Fruit fly (Drosophila melanogaster): ENCODE measurements around the gene CG9588.

DNA sequence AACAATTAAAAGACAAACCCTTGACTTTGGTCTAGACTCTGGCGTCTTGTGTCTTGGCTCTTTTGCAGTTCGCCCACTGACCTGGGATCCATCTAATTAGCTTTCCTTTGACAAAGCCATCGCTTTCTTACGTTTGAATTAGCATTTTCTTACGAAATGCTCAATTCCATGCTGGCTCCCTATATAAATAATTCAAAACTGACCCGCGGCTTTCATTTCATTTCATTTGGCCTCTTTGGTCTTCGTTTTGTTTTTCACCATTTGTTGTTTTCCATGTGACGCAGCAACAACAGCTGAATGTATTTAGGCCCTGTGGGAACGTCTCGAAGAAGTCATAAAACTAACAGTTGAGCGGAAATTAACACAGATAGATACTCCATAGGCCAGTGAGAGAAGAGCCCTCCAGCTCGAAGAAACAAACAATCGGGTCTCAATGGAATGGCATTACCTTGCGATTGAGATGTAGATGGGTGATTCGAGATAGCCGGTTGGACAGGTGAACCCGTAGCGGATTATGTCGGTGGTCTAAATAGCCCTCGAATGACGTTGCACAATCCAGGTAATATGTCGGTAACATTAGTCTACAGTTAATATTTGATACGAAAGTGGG lies 47.7 kb upstream of the CG9588 start:
- TF ChIP-seq pan (optimal IDR thresholded peaks at IDR 0.05) = no peak
- TF ChIP-seq usp (GFP tag; optimal IDR thresholded peaks at IDR 0.05) = no peak
- no peak for TF ChIP-seq psq (optimal IDR thresholded peaks at IDR 0.05)
